Worm (Caenorhabditis elegans) whole organism, L3 larva: ENCODE results near the gene arrd-4.

Source experiments
- aly-2 ChIP-seq: fragments of 150-350 bp; optimal IDR thresholded peaks from 2 replicates; lab custom pipeline; 2014; ENCODE audit warnings: missing biosample characterization, missing genetic modification characterization
- ama-1 ChIP-seq: fragments of 150-350 bp; optimal IDR thresholded peaks from 2 replicates; lab custom pipeline; 2018
- egl-5 ChIP-seq: fragments of 150-350 bp; optimal IDR thresholded peaks from 2 replicates; lab custom pipeline; 2017; ENCODE audit warnings: missing biosample characterization, missing genetic modification reagents, missing genetic modification characterization, inconsistent platforms
- nhr-12 ChIP-seq: fragments of 150-350 bp; optimal IDR thresholded peaks from 2 replicates; lab custom pipeline; 2014; ENCODE audit warnings: missing biosample characterization, missing genetic modification characterization
- nhr-25 ChIP-seq: sonication (generic microtip); optimal IDR thresholded peaks from 2 replicates; lab custom pipeline; 2017; ENCODE audit warnings: missing biosample characterization, missing genetic modification characterization
- nhr-28 ChIP-seq: fragments of 150-350 bp; optimal IDR thresholded peaks from 2 replicates; lab custom pipeline; 2014; ENCODE audit warnings: missing biosample characterization, missing genetic modification characterization
- nhr-67 ChIP-seq: fragments of 150-350 bp; optimal IDR thresholded peaks from 2 replicates; lab custom pipeline; 2014; ENCODE audit warnings: missing biosample characterization, missing genetic modification characterization
- pha-4 ChIP-seq: fragments of 150-350 bp; optimal IDR thresholded peaks from 2 replicates; lab custom pipeline; 2014; ENCODE audit warnings: missing biosample characterization, missing genetic modification reagents, missing genetic modification characterization
- pqm-1 ChIP-seq: fragments of 150-350 bp; optimal IDR thresholded peaks from 2 replicates; lab custom pipeline; 2017; ENCODE audit warnings: missing biosample characterization, missing genetic modification characterization, inconsistent platforms
- snpc-4 ChIP-seq: fragments of 150-350 bp; optimal IDR thresholded peaks from 2 replicates; lab custom pipeline; 2014; ENCODE audit warnings: missing biosample characterization, missing genetic modification characterization

- TF ChIP-seq nhr-25 (tag; lab: Kevin White, UChicago) (no peak), egl-5 (tag; lab: Kevin White, UChicago) (no peak), snpc-4 (tag; lab: Kevin White, UChicago) (no peak), aly-2 (no peak), nhr-67 (tag; lab: Kevin White, UChicago) (no peak), nhr-28 (tag; lab: Kevin White, UChicago) (no peak), pqm-1 (tag; lab: Kevin White, UChicago) (no peak), nhr-12 (no peak), ama-1 (no peak), pha-4 (tag; lab: Kevin White, UChicago) (no peak)
Observed at ce11 chrII:9859575-9859974, 21.5 kb upstream of the arrd-4 start, which contains the start of gene chil-5.
